Worm (Caenorhabditis elegans) whole organism, midembryonic: ENCODE results near the gene his-1.

Experiments
- T22C8.4 ChIP-seq: fragments of 200-800 bp; sonication (Bioruptor generic); IDR thresholded peaks from 2 replicates; pipeline ENCODE4 v1.3.6; 2022; ENCODE audit warnings: missing genetic modification characterization, missing compliant biosample characterization
- cog-1 ChIP-seq: sonication (generic microtip); optimal IDR thresholded peaks from 2 replicates; lab custom pipeline; 2016; ENCODE audit warnings: missing genetic modification characterization, missing compliant biosample characterization
- flt-1 ChIP-seq: fragments of 200-800 bp; sonication (Bioruptor generic); IDR thresholded peaks from 2 replicates; pipeline ENCODE4 v1.3.6; 2022; ENCODE audit warnings: missing genetic modification characterization, missing compliant biosample characterization
- klf-2 ChIP-seq: fragments of 200-800 bp; sonication (Bioruptor generic); conservative IDR thresholded peaks from 2 replicates; pipeline ENCODE4 v1.3.6; 2022; ENCODE audit warnings: missing genetic modification reagents, missing genetic modification characterization, missing compliant biosample characterization
- med-1 ChIP-seq: sonication (generic microtip); optimal IDR thresholded peaks from 2 replicates; lab custom pipeline; 2017; ENCODE audit warnings: missing genetic modification characterization, mild to moderate bottlenecking, missing compliant biosample characterization, antibody characterized with exemption, missing genetic modification reagents; ENCODE audit not compliant: insufficient read depth
- ref-1 ChIP-seq: fragments of 200-800 bp; sonication (Bioruptor generic); conservative IDR thresholded peaks from 2 replicates; pipeline ENCODE4 v1.3.6; 2022; ENCODE audit warnings: missing genetic modification reagents, missing genetic modification characterization, missing compliant biosample characterization
- tab-1 ChIP-seq: fragments of 200-800 bp; sonication (Bioruptor generic); IDR thresholded peaks from 2 replicates; pipeline ENCODE4 v1.3.6; 2022; ENCODE audit warnings: missing genetic modification characterization, missing compliant biosample characterization
- ztf-23 ChIP-seq: fragments of 200-800 bp; sonication (Bioruptor generic); IDR thresholded peaks from 2 replicates; pipeline ENCODE4 v1.3.6; 2022; ENCODE audit warnings: missing genetic modification reagents, missing genetic modification characterization, missing compliant biosample characterization
- ztf-29 ChIP-seq: fragments of 200-800 bp; sonication (Bioruptor generic); IDR thresholded peaks from 2 replicates; pipeline ENCODE4 v1.3.6; 2022; ENCODE audit warnings: missing genetic modification reagents, missing genetic modification characterization, missing compliant biosample characterization

The his-1 gene

ce11 chrV:16017671-16018070 lies 24.6 kb upstream of the his-1 start, which contains the start of gene srx-43:
TSS of gene srx-43 (plus strand) at chrV:16017971.
- TF ChIP-seq ztf-29 (no peak), ref-1 (GFP tag; lab: Robert Waterston, UW) (no peak), med-1 (GFP tag; lab: Kevin White, UChicago) (no peak)

DNA sequence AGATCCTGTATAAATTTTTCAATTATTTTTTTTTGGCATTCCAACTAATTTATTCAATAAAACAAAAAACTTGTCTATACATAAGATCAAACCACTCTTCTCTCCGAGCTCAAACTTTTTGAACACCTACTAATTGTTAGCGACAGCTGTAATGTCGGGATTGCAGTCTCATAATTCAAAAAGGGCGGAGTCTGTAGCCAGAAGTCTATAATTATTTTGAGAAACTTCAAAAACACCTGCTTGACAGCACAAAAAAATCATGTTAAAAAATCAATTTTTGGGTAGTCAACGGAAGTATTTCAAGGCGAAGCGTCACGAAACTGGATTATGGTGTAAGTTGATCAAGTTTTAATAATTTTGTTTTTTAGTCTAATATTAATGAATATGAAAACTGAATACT lies 22.3 kb upstream of the his-1 start, which contains the start of gene srx-44:
Gene srx-44 (plus strand): TSS at position 301 of the 400 bp plus-strand sequence.
- TF ChIP-seq cog-1 (tag; lab: Kevin White, UChicago), result no peak

DNA sequence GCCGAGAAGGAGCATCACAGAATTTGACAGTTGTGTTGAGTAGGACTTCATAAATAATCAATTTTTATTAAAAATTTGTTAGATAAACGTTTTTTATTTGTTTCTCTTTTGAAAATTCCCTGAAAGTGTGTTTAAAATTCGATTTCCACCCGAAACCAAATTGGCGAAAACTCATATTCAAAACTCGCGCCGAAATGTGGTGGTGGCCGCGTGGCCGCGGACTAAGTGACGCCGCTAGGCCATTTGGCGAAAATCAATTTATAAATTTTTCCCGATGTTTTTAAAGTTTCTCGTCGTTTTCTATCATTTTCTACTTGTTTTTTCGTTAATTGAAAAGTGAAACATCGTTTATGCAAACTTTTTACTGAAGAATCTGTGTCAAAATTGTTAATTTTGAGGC lies 19.7 kb upstream of the his-1 start:
- TF ChIP-seq flt-1 (GFP tag; lab: Robert Waterston, UW) (peak; percentile 61), ztf-23 (GFP tag; lab: Robert Waterston, UW) (0 out of 2 replicates have a peak, but pooled peaks have one; percentile 40), cog-1 (tag; lab: Kevin White, UChicago) (peak; percentile 30), klf-2 (GFP tag; lab: Robert Waterston, UW) (no peak)

DNA sequence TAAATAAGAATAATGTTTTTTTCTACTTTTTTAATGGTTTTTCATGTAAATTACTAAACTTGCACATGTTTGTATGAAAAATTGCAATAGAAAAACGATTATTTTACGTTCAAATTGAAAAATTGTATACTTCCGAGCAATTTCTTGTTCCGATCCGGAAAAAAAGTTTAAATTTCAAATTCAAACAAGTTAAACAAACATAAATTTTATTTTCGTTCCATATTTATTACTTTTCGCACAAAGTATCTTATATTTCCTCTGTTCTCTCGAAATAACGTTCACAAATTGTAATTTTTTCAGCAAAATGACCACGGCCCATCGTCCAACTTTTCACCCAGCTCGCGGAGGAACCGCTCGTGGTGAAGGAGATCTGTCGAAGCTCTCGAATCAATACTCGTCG lies 19.3 kb upstream of the his-1 start, which contains the start of gene cwc-15:
Gene cwc-15 (plus strand): TSS at position 301 of the 400 bp plus-strand sequence.
- no peak for TF ChIP-seq ztf-23 (GFP tag; lab: Robert Waterston, UW)
- no peak for TF ChIP-seq klf-2 (GFP tag; lab: Robert Waterston, UW)
- no peak for TF ChIP-seq cog-1 (tag; lab: Kevin White, UChicago)
- TF ChIP-seq tab-1 (GFP tag; lab: Robert Waterston, UW), result no peak
- TF ChIP-seq T22C8.4 (GFP tag; lab: Robert Waterston, UW), result no peak
- no peak for TF ChIP-seq flt-1 (GFP tag; lab: Robert Waterston, UW)

DNA sequence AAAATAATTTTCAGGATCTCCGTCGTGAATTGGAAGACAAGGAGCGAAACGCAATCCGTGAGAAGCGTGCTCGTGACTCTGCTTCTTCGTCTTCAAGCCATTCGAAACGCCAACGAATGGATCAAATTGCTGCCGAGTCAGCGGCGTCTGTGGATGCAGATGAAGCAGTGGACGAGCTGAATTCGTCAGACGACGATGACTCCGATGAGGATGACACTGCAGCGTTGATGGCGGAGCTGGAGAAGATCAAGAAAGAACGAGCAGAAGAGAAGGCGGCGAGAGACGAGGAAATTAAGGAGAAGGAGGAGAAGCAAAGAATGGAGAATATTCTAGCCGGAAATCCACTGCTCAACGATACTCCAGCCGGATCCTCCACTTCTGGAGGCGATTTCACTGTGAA lies 18.8 kb upstream of the his-1 start:
- TF ChIP-seq flt-1 (GFP tag; lab: Robert Waterston, UW) (no peak), tab-1 (GFP tag; lab: Robert Waterston, UW) (no peak), ref-1 (GFP tag; lab: Robert Waterston, UW) (no peak), T22C8.4 (GFP tag; lab: Robert Waterston, UW) (no peak), cog-1 (tag; lab: Kevin White, UChicago) (no peak), ztf-29 (no peak), med-1 (GFP tag; lab: Kevin White, UChicago) (no peak), ztf-23 (GFP tag; lab: Robert Waterston, UW) (no peak), klf-2 (GFP tag; lab: Robert Waterston, UW) (no peak)

DNA sequence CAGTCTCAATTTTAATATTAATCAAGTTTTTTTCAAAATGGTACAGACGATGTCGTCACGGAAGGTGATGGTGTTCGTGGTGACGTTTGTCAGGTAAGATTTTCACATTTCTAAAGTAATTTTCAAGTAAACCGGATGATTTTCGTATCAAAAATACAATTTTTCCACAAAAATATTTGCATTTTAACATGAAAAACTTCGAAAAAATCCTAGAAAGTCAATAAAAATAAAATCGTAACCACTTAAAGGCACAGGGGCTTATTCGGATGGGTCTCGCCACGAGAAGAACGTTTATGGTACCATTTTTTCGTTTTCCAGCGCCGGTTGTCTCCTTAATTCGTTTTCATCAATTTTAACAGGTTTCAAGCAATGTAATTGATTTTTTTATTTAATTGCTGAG lies 18.0 kb upstream of the his-1 start, which contains the start of gene T10C6.6:
Gene T10C6.6 (plus strand): TSS at position 27 of the 400 bp plus-strand sequence.
- TF ChIP-seq ztf-23 (GFP tag; lab: Robert Waterston, UW) (no peak), T22C8.4 (GFP tag; lab: Robert Waterston, UW) (no peak), cog-1 (tag; lab: Kevin White, UChicago) (no peak), med-1 (GFP tag; lab: Kevin White, UChicago) (no peak), ref-1 (GFP tag; lab: Robert Waterston, UW) (no peak), ztf-29 (no peak), flt-1 (GFP tag; lab: Robert Waterston, UW) (no peak), tab-1 (GFP tag; lab: Robert Waterston, UW) (no peak), klf-2 (GFP tag; lab: Robert Waterston, UW) (no peak)

DNA sequence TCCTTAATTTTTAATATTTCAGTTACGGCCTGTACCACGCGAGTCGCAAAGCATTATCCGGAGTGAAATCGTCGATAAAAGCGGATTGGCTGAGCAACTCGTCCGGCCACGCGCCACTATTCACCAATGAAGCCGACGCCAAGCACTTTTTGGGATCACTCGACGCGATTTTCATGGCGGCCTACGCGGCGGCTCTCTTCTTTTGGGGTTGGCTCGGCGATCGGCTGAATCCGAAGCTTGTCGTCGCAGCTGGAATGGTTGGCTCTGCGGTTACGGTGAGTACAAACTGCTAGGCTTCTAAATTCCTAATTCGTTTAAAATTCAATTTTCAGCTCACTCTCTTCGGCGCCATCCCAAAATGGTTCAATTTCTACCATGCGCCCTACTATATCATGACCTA lies 17.4 kb upstream of the his-1 start:
- no peak for TF ChIP-seq klf-2 (GFP tag; lab: Robert Waterston, UW)
- TF ChIP-seq ztf-23 (GFP tag; lab: Robert Waterston, UW), result no peak
- TF ChIP-seq T22C8.4 (GFP tag; lab: Robert Waterston, UW), result no peak
- no peak for TF ChIP-seq ztf-29
- 0 out of 2 replicates have a peak, but pooled peaks have one; percentile 39 for TF ChIP-seq tab-1 (GFP tag; lab: Robert Waterston, UW)

ce11 chrV:16029237-16029636 lies 13.1 kb upstream of the his-1 start:
- TF ChIP-seq ref-1 (GFP tag; lab: Robert Waterston, UW) (no peak), flt-1 (GFP tag; lab: Robert Waterston, UW) (no peak), ztf-29 (no peak), ztf-23 (GFP tag; lab: Robert Waterston, UW) (no peak), tab-1 (GFP tag; lab: Robert Waterston, UW) (no peak), cog-1 (tag; lab: Kevin White, UChicago) (no peak), klf-2 (GFP tag; lab: Robert Waterston, UW) (no peak), T22C8.4 (GFP tag; lab: Robert Waterston, UW) (no peak), med-1 (GFP tag; lab: Kevin White, UChicago) (no peak)

DNA sequence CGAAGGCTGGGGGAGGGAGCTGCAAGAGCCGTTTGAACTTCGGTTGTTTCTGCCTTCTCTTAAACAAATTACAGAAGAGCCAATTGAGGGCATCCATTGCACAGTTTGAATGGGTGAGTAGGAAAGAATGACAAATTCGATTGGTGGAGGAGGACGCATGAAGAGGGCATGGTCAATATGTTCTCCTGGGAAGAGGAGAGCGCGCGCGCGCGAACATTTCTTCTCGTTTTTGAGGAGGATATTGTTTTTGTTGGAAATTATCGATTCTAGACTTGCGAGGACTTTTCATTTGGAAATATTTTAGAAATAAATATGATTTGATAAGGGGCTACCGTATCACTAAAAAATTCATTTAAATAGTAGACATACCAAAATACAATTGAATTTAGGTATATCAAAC lies 10.7 kb upstream of the his-1 start, which contains the start of gene T10C6.7:
Gene T10C6.7 (minus strand): TSS at position 143 of the 400 bp plus-strand sequence.
- TF ChIP-seq med-1 (GFP tag; lab: Kevin White, UChicago) (no peak), cog-1 (tag; lab: Kevin White, UChicago) (no peak), T22C8.4 (GFP tag; lab: Robert Waterston, UW) (no peak), ztf-29 (no peak), tab-1 (GFP tag; lab: Robert Waterston, UW) (no peak), klf-2 (GFP tag; lab: Robert Waterston, UW) (no peak), flt-1 (GFP tag; lab: Robert Waterston, UW) (no peak), ref-1 (GFP tag; lab: Robert Waterston, UW) (no peak), ztf-23 (GFP tag; lab: Robert Waterston, UW) (no peak)

- TF ChIP-seq med-1 (GFP tag; lab: Kevin White, UChicago), result no peak
- TF ChIP-seq tab-1 (GFP tag; lab: Robert Waterston, UW), result no peak
- TF ChIP-seq ztf-29, result no peak
- TF ChIP-seq flt-1 (GFP tag; lab: Robert Waterston, UW), result no peak
- no peak for TF ChIP-seq klf-2 (GFP tag; lab: Robert Waterston, UW)
Observed at ce11 chrV:16032761-16033160, 9.6 kb upstream of the his-1 start, which contains the start of gene T10C6.16. TSS of gene T10C6.16 (minus strand) at chrV:16033005.
